Worm (Caenorhabditis elegans) whole organism, L4 larva: Measurements from ENCODE around the gene Y49E10.10.
A peak's percentile ranks its signal among the peaks of the same experiment; 100 is the strongest.

ENCODE experiments used
- F44E2.7 ChIP-seq: fragments of 200-800 bp; sonication (Bioruptor generic); IDR thresholded peaks from 2 replicates; pipeline ENCODE4 v2.1.2; 2022; ENCODE audit warnings: missing genetic modification characterization, missing compliant biosample characterization
- Y48G9A.11 ChIP-seq: fragments of 200-800 bp; sonication (Bioruptor generic); IDR thresholded peaks from 2 replicates; pipeline ENCODE4 v1.3.6; 2022; ENCODE audit warnings: missing genetic modification reagents, missing genetic modification characterization, missing compliant biosample characterization
- Y75B8A.6 ChIP-seq: fragments of 200-800 bp; sonication (Bioruptor generic); IDR thresholded peaks from 2 replicates; pipeline ENCODE4 v1.3.6; 2022; ENCODE audit warnings: missing genetic modification reagents, missing genetic modification characterization, missing compliant biosample characterization
- aha-1 ChIP-seq: fragments of 150-350 bp; peaks from one replicate; lab custom pipeline; 2014; ENCODE audit warnings: missing biosample characterization, missing genetic modification characterization
- ama-1 ChIP-seq: fragments of 150-350 bp; optimal IDR thresholded peaks from 2 replicates; lab custom pipeline; 2014; ENCODE audit warnings: inconsistent platforms, mixed read lengths
- ces-1 ChIP-seq: fragments of 150-350 bp; sonication (generic microtip); optimal IDR thresholded peaks from 4 replicates; lab custom pipeline; 2014; ENCODE audit warnings: missing biosample characterization, missing genetic modification reagents, missing genetic modification characterization
- ctbp-1 ChIP-seq: fragments of 200-800 bp; sonication (Bioruptor generic); IDR thresholded peaks from 2 replicates; pipeline ENCODE4 v1.3.6; 2022; ENCODE audit warnings: missing genetic modification reagents, missing genetic modification characterization, missing compliant biosample characterization
- daf-16 ChIP-seq, 3 experiments: sonication (generic microtip); optimal IDR thresholded peaks; 2 replicates each; lab custom pipeline; 2016 to 2017; ENCODE audit warnings: missing genetic modification characterization in 3 of 3, missing genetic modification reagents in 3 of 3, mild to moderate bottlenecking in 2 of 3, missing compliant biosample characterization in 2 of 3, missing biosample characterization in 1 of 3, moderate library complexity in 1 of 3
- dmd-6 ChIP-seq: fragments of 200-800 bp; sonication (Bioruptor generic); IDR thresholded peaks from 2 replicates; pipeline ENCODE4 v1.3.6; 2022; ENCODE audit warnings: missing genetic modification reagents, missing genetic modification characterization, missing compliant biosample characterization
- dmd-9 ChIP-seq: fragments of 200-800 bp; sonication (Bioruptor generic); IDR thresholded peaks from 2 replicates; pipeline ENCODE4 v1.3.6; 2022; ENCODE audit warnings: missing genetic modification reagents, missing genetic modification characterization, missing compliant biosample characterization
- dpl-1 ChIP-seq: fragments of 150-350 bp; optimal IDR thresholded peaks from 2 replicates; lab custom pipeline; 2014; ENCODE audit warnings: missing biosample characterization, missing genetic modification reagents, missing genetic modification characterization
- dve-1 ChIP-seq: sonication (generic microtip); optimal IDR thresholded peaks from 2 replicates; lab custom pipeline; 2017; ENCODE audit warnings: antibody characterized with exemption, mild to moderate bottlenecking, missing genetic modification characterization, missing compliant biosample characterization; ENCODE audit not compliant: insufficient read depth
- fos-1 ChIP-seq: fragments of 150-350 bp; optimal IDR thresholded peaks from 2 replicates; lab custom pipeline; 2014; ENCODE audit warnings: missing biosample characterization, missing genetic modification characterization
- hlh-30 ChIP-seq: sonication (generic microtip); optimal IDR thresholded peaks from 2 replicates; lab custom pipeline; 2017; ENCODE audit warnings: antibody characterized with exemption, mild to moderate bottlenecking, missing genetic modification characterization, missing compliant biosample characterization; ENCODE audit not compliant: insufficient read depth
- lin-13 ChIP-seq: fragments of 150-350 bp; optimal IDR thresholded peaks from 2 replicates; lab custom pipeline; 2014; ENCODE audit warnings: missing biosample characterization, missing genetic modification reagents, missing genetic modification characterization
- lin-38 ChIP-seq: fragments of 200-800 bp; sonication (Bioruptor generic); IDR thresholded peaks from 2 replicates; pipeline ENCODE4 v1.3.6; 2022; ENCODE audit warnings: missing genetic modification reagents, missing genetic modification characterization, missing compliant biosample characterization
- lir-3 ChIP-seq: sonication (generic microtip); optimal IDR thresholded peaks from 2 replicates; lab custom pipeline; 2016; ENCODE audit warnings: mild to moderate bottlenecking, missing genetic modification characterization, missing compliant biosample characterization
- lsy-2 ChIP-seq, 2 experiments: fragments of 150-350 bp in 1 of 2; sonication (generic microtip) in 1 of 2; optimal IDR thresholded peaks; 2 replicates each; lab custom pipeline; 2014 to 2017; ENCODE audit warnings: missing biosample characterization in 2 of 2, missing genetic modification characterization in 2 of 2
- mes-2 ChIP-seq: sonication (generic microtip); optimal IDR thresholded peaks from 2 replicates; lab custom pipeline; 2016; ENCODE audit warnings: missing genotype, mild to moderate bottlenecking, missing genetic modification characterization, missing compliant biosample characterization; ENCODE audit not compliant: poor library complexity, severe bottlenecking
- mxl-3 ChIP-seq: fragments of 200-800 bp; sonication (Bioruptor generic); optimal IDR thresholded peaks from 2 replicates; lab custom pipeline; 2018; ENCODE audit warnings: mild to moderate bottlenecking, missing genetic modification characterization, missing compliant biosample characterization
- nhr-10 ChIP-seq: fragments of 150-350 bp; optimal IDR thresholded peaks from 2 replicates; lab custom pipeline; 2014; ENCODE audit warnings: missing biosample characterization, missing genetic modification characterization
- nhr-111 ChIP-seq: fragments of 200-800 bp; sonication (Bioruptor generic); optimal IDR thresholded peaks from 2 replicates; lab custom pipeline; 2018; ENCODE audit warnings: mild to moderate bottlenecking, missing genetic modification characterization, missing compliant biosample characterization
- nhr-42 ChIP-seq: fragments of 200-800 bp; sonication (Bioruptor generic); IDR thresholded peaks from 2 replicates; pipeline ENCODE4 v1.3.6; 2022; ENCODE audit warnings: missing genetic modification characterization, missing compliant biosample characterization
- sdz-12 ChIP-seq: fragments of 200-800 bp; sonication (Bioruptor generic); optimal IDR thresholded peaks from 2 replicates; lab custom pipeline; 2018; ENCODE audit warnings: mild to moderate bottlenecking, missing genetic modification characterization, missing compliant biosample characterization
- set-16 ChIP-seq: fragments of 200-800 bp; sonication (Bioruptor generic); IDR thresholded peaks from 2 replicates; pipeline ENCODE4 v1.3.6; 2022; ENCODE audit warnings: missing genetic modification reagents, missing genetic modification characterization, missing compliant biosample characterization
- tag-97 ChIP-seq: fragments of 200-800 bp; sonication (Bioruptor generic); IDR thresholded peaks from 2 replicates; pipeline ENCODE4 v1.3.6; 2022; ENCODE audit warnings: missing genetic modification characterization, missing compliant biosample characterization
- unc-130 ChIP-seq: sonication (generic microtip); optimal IDR thresholded peaks from 2 replicates; lab custom pipeline; 2016; ENCODE audit warnings: missing genetic modification reagents, missing genetic modification characterization, missing compliant biosample characterization
- vab-7 ChIP-seq: fragments of 200-800 bp; sonication (Bioruptor generic); IDR thresholded peaks from 2 replicates; pipeline ENCODE4 v1.3.6; 2022; ENCODE audit warnings: missing genetic modification reagents, missing genetic modification characterization, missing compliant biosample characterization
- ztf-7 ChIP-seq: fragments of 150-350 bp; optimal IDR thresholded peaks from 2 replicates; lab custom pipeline; 2014; ENCODE audit warnings: missing biosample characterization, missing genetic modification characterization

The Y49E10.10 gene

ce11 chrIII:12359265-12359664 lies 36.0 kb upstream of the Y49E10.10 start, which contains the start of gene Y75B8A.34:
TSS of gene Y75B8A.34 (plus strand) at chrIII:12359565.
- TF ChIP-seq vab-7 (GFP tag; lab: Robert Waterston, UW) (no peak), dmd-6 (GFP tag; lab: Robert Waterston, UW) (no peak), lir-3 (tag; lab: Kevin White, UChicago) (no peak), ztf-7 (no peak), lin-13 (no peak), Y48G9A.11 (GFP tag; lab: Robert Waterston, UW) (no peak), sdz-12 (GFP tag; lab: Kevin White, UChicago) (no peak), dpl-1 (GFP tag; lab: Kevin White, UChicago) (no peak), ctbp-1 (GFP tag; lab: Robert Waterston, UW) (no peak), nhr-10 (tag; lab: Kevin White, UChicago) (no peak), unc-130 (GFP tag; lab: Kevin White, UChicago) (no peak), tag-97 (no peak), fos-1 (tag; lab: Kevin White, UChicago) (no peak), Y75B8A.6 (no peak), set-16 (GFP tag; lab: Robert Waterston, UW) (no peak), F44E2.7 (no peak)

ce11 chrIII:12362942-12363341 lies 32.3 kb upstream of the Y49E10.10 start:
- TF ChIP-seq Y48G9A.11 (GFP tag; lab: Robert Waterston, UW), result peak; percentile 79

DNA sequence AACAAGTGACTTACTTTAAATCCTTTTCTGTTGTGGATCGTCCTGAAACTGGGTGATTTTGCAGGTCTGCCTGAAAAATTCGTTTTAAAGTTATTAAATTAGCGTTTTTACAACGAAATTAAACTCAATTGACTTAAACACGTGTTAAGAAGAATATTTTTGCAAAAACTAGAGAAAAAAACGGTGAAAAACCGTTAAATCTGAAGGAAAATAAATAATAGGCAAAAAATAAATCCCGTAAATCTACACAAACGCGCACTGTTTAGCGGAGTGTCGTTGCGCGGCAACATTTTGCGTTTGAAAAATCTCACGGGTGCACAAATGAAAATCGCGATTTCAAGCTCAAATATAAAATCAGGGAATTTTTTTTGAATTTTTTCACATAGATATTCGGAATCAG lies 31.7 kb upstream of the Y49E10.10 start:
- TF ChIP-seq Y48G9A.11 (GFP tag; lab: Robert Waterston, UW), result peak; percentile 83

DNA sequence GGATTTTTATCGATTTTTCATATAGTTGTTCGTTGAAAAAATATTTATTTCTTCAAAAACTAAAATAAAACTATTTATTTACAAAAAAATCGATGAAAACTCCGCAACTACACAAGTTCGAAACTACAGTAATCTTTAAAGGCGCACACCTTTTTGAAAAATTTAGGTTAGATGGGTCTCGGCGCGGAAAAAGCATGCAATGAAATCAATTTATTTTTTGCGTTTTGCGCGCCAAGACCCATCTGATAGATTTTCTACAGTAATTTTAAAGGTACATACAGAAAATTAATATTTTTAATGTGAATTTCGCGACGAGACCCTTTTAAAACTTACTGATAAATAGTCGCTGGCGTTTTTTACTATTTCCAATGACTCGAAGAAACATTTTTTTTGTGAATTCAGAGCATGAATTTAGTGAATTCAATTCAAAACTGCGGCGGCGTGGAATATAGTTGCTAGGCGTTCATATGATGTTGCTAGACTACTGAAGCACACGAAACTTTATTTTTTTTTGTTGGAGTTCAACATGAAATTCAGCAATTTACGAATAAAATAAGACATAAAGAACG lies 28.2 kb upstream of the Y49E10.10 start, which contains the start of gene Y75B8A.33:
Gene Y75B8A.33 (minus strand): TSS at position 385 of the 569 bp plus-strand sequence.
- TF ChIP-seq aha-1 (tag; lab: Kevin White, UChicago) (peak; percentile 91), nhr-42 (GFP tag; lab: Robert Waterston, UW) (no peak), ces-1 (no peak), tag-97 (no peak), dve-1 (tag; lab: Kevin White, UChicago) (peak; percentile 32), Y48G9A.11 (GFP tag; lab: Robert Waterston, UW) (peak; percentile 38; the same call in 1 of the 2 replicates), mxl-3 (GFP tag; lab: Kevin White, UChicago) (no peak), lsy-2 (tag; optimal IDR thresholded peaks at IDR 0.05; lab: Kevin White, UChicago) (peak in 1 of 2 experiments; percentile 32), nhr-111 (GFP tag; lab: Kevin White, UChicago) (no peak), daf-16 (GFP tag; optimal IDR thresholded peaks at IDR 0.05; lab: Kevin White, UChicago) (no peak), daf-16 (tag; optimal IDR thresholded peaks at IDR 0.05; lab: Kevin White, UChicago) (peak; percentile 19), ama-1 (lab: Kevin White, UChicago) (peak; percentile 4)

DNA sequence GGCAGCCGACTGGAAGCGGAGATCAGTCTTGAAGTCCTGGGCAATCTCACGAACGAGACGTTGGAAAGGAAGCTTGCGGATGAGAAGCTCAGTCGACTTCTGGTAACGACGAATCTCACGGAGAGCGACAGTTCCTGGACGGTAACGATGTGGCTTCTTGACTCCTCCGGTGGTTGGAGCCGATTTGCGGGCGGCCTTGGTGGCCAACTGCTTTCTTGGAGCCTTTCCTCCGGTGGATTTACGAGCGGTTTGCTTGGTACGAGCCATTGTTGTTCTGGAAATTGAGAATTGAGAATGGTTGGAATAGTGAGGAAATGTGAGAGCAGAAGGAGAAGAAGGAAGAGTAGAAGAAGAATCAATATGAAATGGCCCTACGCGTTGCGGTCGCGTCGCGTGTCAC lies 27.4 kb upstream of the Y49E10.10 start:
- TF ChIP-seq hlh-30, result no peak
- no peak for TF ChIP-seq lin-38 (GFP tag; lab: Robert Waterston, UW)
- no peak for TF ChIP-seq dmd-9
- peak; percentile 60 for TF ChIP-seq set-16 (GFP tag; lab: Robert Waterston, UW)
- TF ChIP-seq mes-2 (tag; lab: Kevin White, UChicago), result peak; percentile 18
- TF ChIP-seq, all 104 proteins: peak for 2
